Worm (Caenorhabditis elegans): ENCODE results near the gene ZK836.3.

ZK836.3 gene

ce11 chrV:12188830-12189229 lies 6.9 kb downstream of the ZK836.3 start:
- no peak for TF ChIP-seq hmbx-1 (tag; optimal IDR thresholded peaks at IDR 0.05)
- no peak for TF ChIP-seq flt-1 (GFP tag; IDR thresholded peaks at IDR 0.05)
- TF ChIP-seq ets-7 (tag; optimal IDR thresholded peaks at IDR 0.05), result no peak
- TF ChIP-seq tbx-37 (GFP tag; conservative IDR thresholded peaks at IDR 0.05), result no peak
- no peak for TF ChIP-seq F13C5.2 (tag; optimal IDR thresholded peaks at IDR 0.05)
- no peak for TF ChIP-seq scrt-1 (GFP tag; IDR thresholded peaks at IDR 0.05)
- TF ChIP-seq ceh-36 (tag; optimal IDR thresholded peaks at IDR 0.05), result no peak
- no peak for TF ChIP-seq hnd-1 (tag; optimal IDR thresholded peaks at IDR 0.05)
- no peak for TF ChIP-seq hmg-4 (GFP tag; optimal IDR thresholded peaks at IDR 0.05)
- no peak for TF ChIP-seq pes-1 (GFP tag; IDR thresholded peaks at IDR 0.05)
- TF ChIP-seq tra-4 (tag; optimal IDR thresholded peaks at IDR 0.05), result no peak
- no peak for TF ChIP-seq tbx-11 (GFP tag; IDR thresholded peaks at IDR 0.05)
- TF ChIP-seq ceh-13 (GFP tag; optimal IDR thresholded peaks at IDR 0.05), result no peak
- no peak for TF ChIP-seq ama-1 (optimal IDR thresholded peaks at IDR 0.05)
- no peak for TF ChIP-seq B0310.2 (tag; optimal IDR thresholded peaks at IDR 0.05)
- TF ChIP-seq sea-1 (GFP tag; conservative IDR thresholded peaks at IDR 0.05), result no peak
- no peak for TF ChIP-seq aly-1 (tag; optimal IDR thresholded peaks at IDR 0.05)

ce11 chrV:12187344-12187743 lies 8.4 kb downstream of the ZK836.3 start, which contains the start of gene ZK863.8:
ZK863.8 (minus strand) TSS chrV:12187516.
- TF ChIP-seq tbx-37 (GFP tag; conservative IDR thresholded peaks at IDR 0.05) (no peak), ceh-36 (tag; optimal IDR thresholded peaks at IDR 0.05) (no peak)

- TF ChIP-seq hmg-4 (GFP tag; optimal IDR thresholded peaks at IDR 0.05) (no peak), aly-1 (tag; optimal IDR thresholded peaks at IDR 0.05) (no peak), hmbx-1 (tag; optimal IDR thresholded peaks at IDR 0.05) (no peak), pes-1 (GFP tag; IDR thresholded peaks at IDR 0.05) (no peak), ceh-36 (tag; optimal IDR thresholded peaks at IDR 0.05) (no peak), tra-4 (tag; optimal IDR thresholded peaks at IDR 0.05) (no peak), tbx-11 (GFP tag; IDR thresholded peaks at IDR 0.05) (no peak), flt-1 (GFP tag; IDR thresholded peaks at IDR 0.05) (no peak), ceh-13 (GFP tag; optimal IDR thresholded peaks at IDR 0.05) (no peak), hnd-1 (tag; optimal IDR thresholded peaks at IDR 0.05) (no peak), B0310.2 (tag; optimal IDR thresholded peaks at IDR 0.05) (no peak), sea-1 (GFP tag; conservative IDR thresholded peaks at IDR 0.05) (no peak), scrt-1 (GFP tag; IDR thresholded peaks at IDR 0.05) (no peak), ets-7 (tag; optimal IDR thresholded peaks at IDR 0.05) (no peak), F13C5.2 (tag; optimal IDR thresholded peaks at IDR 0.05) (no peak), ama-1 (optimal IDR thresholded peaks at IDR 0.05) (no peak), tbx-37 (GFP tag; conservative IDR thresholded peaks at IDR 0.05) (no peak)
Observed at ce11 chrV:12184308-12184999, 11.3 kb downstream of the ZK836.3 start, which contains the start of gene srd-4. srd-4 (plus strand) TSS chrV:12184949.

- TF ChIP-seq B0310.2 (tag; optimal IDR thresholded peaks at IDR 0.05) (no peak), pes-1 (GFP tag; IDR thresholded peaks at IDR 0.05) (no peak), hmbx-1 (tag; optimal IDR thresholded peaks at IDR 0.05) (no peak), scrt-1 (GFP tag; IDR thresholded peaks at IDR 0.05) (no peak), tbx-37 (GFP tag; conservative IDR thresholded peaks at IDR 0.05) (no peak)
Observed at ce11 chrV:12183854-12184253, 11.9 kb downstream of the ZK836.3 start, which contains the start of gene usip-1. usip-1 (minus strand) TSS chrV:12184194.

- TF ChIP-seq flt-1 (GFP tag; IDR thresholded peaks at IDR 0.05), result no peak
- TF ChIP-seq ceh-13 (GFP tag; optimal IDR thresholded peaks at IDR 0.05), result no peak
- TF ChIP-seq hnd-1 (tag; optimal IDR thresholded peaks at IDR 0.05), result no peak
- TF ChIP-seq ama-1 (optimal IDR thresholded peaks at IDR 0.05), result no peak
- no peak for TF ChIP-seq tra-4 (tag; optimal IDR thresholded peaks at IDR 0.05)
- TF ChIP-seq hmbx-1 (tag; optimal IDR thresholded peaks at IDR 0.05), result no peak
- TF ChIP-seq F13C5.2 (tag; optimal IDR thresholded peaks at IDR 0.05), result no peak
- no peak for TF ChIP-seq B0310.2 (tag; optimal IDR thresholded peaks at IDR 0.05)
- TF ChIP-seq pes-1 (GFP tag; IDR thresholded peaks at IDR 0.05), result no peak
- no peak for TF ChIP-seq tbx-37 (GFP tag; conservative IDR thresholded peaks at IDR 0.05)
- TF ChIP-seq ceh-36 (tag; optimal IDR thresholded peaks at IDR 0.05), result no peak
- no peak for TF ChIP-seq scrt-1 (GFP tag; IDR thresholded peaks at IDR 0.05)
- no peak for TF ChIP-seq hmg-4 (GFP tag; optimal IDR thresholded peaks at IDR 0.05)
Observed at ce11 chrV:12181310-12181709, 14.4 kb downstream of the ZK836.3 start, which contains the start of gene elpc-3. elpc-3 (minus strand) TSS chrV:12181410.

ce11 chrV:12179338-12179737 lies 16.4 kb downstream of the ZK836.3 start, which contains the start of gene clec-224:
clec-224 (minus strand) TSS chrV:12179438.
- TF ChIP-seq tra-4 (tag; optimal IDR thresholded peaks at IDR 0.05) (no peak), sea-1 (GFP tag; conservative IDR thresholded peaks at IDR 0.05) (no peak), ceh-36 (tag; optimal IDR thresholded peaks at IDR 0.05) (peak; percentile 9), pes-1 (GFP tag; IDR thresholded peaks at IDR 0.05) (no peak), scrt-1 (GFP tag; IDR thresholded peaks at IDR 0.05) (no peak), F13C5.2 (tag; optimal IDR thresholded peaks at IDR 0.05) (no peak)

- no peak for TF ChIP-seq flt-1 (GFP tag; IDR thresholded peaks at IDR 0.05)
- TF ChIP-seq ceh-36 (tag; optimal IDR thresholded peaks at IDR 0.05), result no peak
- no peak for TF ChIP-seq tbx-11 (GFP tag; IDR thresholded peaks at IDR 0.05)
- no peak for TF ChIP-seq pes-1 (GFP tag; IDR thresholded peaks at IDR 0.05)
- TF ChIP-seq tra-4 (tag; optimal IDR thresholded peaks at IDR 0.05), result no peak
- TF ChIP-seq scrt-1 (GFP tag; IDR thresholded peaks at IDR 0.05), result no peak
- no peak for TF ChIP-seq sea-1 (GFP tag; conservative IDR thresholded peaks at IDR 0.05)
- no peak for TF ChIP-seq F13C5.2 (tag; optimal IDR thresholded peaks at IDR 0.05)
- no peak for TF ChIP-seq hmbx-1 (tag; optimal IDR thresholded peaks at IDR 0.05)
- no peak for TF ChIP-seq ama-1 (optimal IDR thresholded peaks at IDR 0.05)
- TF ChIP-seq B0310.2 (tag; optimal IDR thresholded peaks at IDR 0.05), result no peak
- no peak for TF ChIP-seq ceh-13 (GFP tag; optimal IDR thresholded peaks at IDR 0.05)
- TF ChIP-seq tbx-37 (GFP tag; conservative IDR thresholded peaks at IDR 0.05), result no peak
- no peak for TF ChIP-seq hmg-4 (GFP tag; optimal IDR thresholded peaks at IDR 0.05)
- no peak for TF ChIP-seq ets-7 (tag; optimal IDR thresholded peaks at IDR 0.05)
- no peak for TF ChIP-seq hnd-1 (tag; optimal IDR thresholded peaks at IDR 0.05)
Observed at ce11 chrV:12170114-12170513, 25.6 kb downstream of the ZK836.3 start, which contains the start of gene ZK863.1. ZK863.1 (minus strand) TSS chrV:12170214.
